Worm (Caenorhabditis elegans) whole organism, L4 larva: Measurements from ENCODE around the gene sulp-7.

Experiments used
- F37D6.2 ChIP-seq: sonication (generic microtip); optimal IDR thresholded peaks from 2 replicates; lab custom pipeline; 2016; ENCODE audit warnings: mild to moderate bottlenecking, missing genetic modification characterization, missing compliant biosample characterization
- T26A8.4 ChIP-seq: fragments of 200-800 bp; sonication (Bioruptor generic); IDR thresholded peaks from 2 replicates; pipeline ENCODE4 v1.3.6; 2022; ENCODE audit warnings: missing genetic modification characterization, missing compliant biosample characterization
- ZK337.2 ChIP-seq: fragments of 200-800 bp; sonication (Bioruptor generic); IDR thresholded peaks from 2 replicates; pipeline ENCODE4 v1.3.6; 2022; ENCODE audit warnings: missing genetic modification reagents, missing genetic modification characterization, missing compliant biosample characterization
- aha-1 ChIP-seq: fragments of 150-350 bp; peaks from one replicate; lab custom pipeline; 2014; ENCODE audit warnings: missing biosample characterization, missing genetic modification characterization
- arid-1 ChIP-seq: fragments of 200-800 bp; sonication (Bioruptor generic); conservative IDR thresholded peaks from 2 replicates; pipeline ENCODE4 v1.3.6; 2022; ENCODE audit warnings: missing genetic modification reagents, missing genetic modification characterization, missing compliant biosample characterization
- ceh-32 ChIP-seq: sonication (generic microtip); optimal IDR thresholded peaks from 2 replicates; lab custom pipeline; 2016; ENCODE audit warnings: mild to moderate bottlenecking, missing genetic modification characterization, missing compliant biosample characterization; ENCODE audit not compliant: poor library complexity
- ceh-62 ChIP-seq: sonication (generic microtip); optimal IDR thresholded peaks from 2 replicates; lab custom pipeline; 2017; ENCODE audit warnings: missing biosample characterization, missing genetic modification characterization
- ctbp-1 ChIP-seq: fragments of 200-800 bp; sonication (Bioruptor generic); IDR thresholded peaks from 2 replicates; pipeline ENCODE4 v1.3.6; 2022; ENCODE audit warnings: missing genetic modification reagents, missing genetic modification characterization, missing compliant biosample characterization
- daf-16 ChIP-seq, 3 experiments: sonication (generic microtip); optimal IDR thresholded peaks; 2 replicates each; lab custom pipeline; 2016 to 2017; ENCODE audit warnings: missing genetic modification characterization in 3 of 3, missing genetic modification reagents in 3 of 3, mild to moderate bottlenecking in 2 of 3, missing compliant biosample characterization in 2 of 3, missing biosample characterization in 1 of 3, moderate library complexity in 1 of 3
- daf-19 ChIP-seq: fragments of 200-800 bp; sonication (Bioruptor generic); conservative IDR thresholded peaks from 2 replicates; pipeline ENCODE4 v1.3.6; 2022; ENCODE audit warnings: missing genetic modification characterization, missing compliant biosample characterization
- dve-1 ChIP-seq: sonication (generic microtip); optimal IDR thresholded peaks from 2 replicates; lab custom pipeline; 2017; ENCODE audit warnings: antibody characterized with exemption, mild to moderate bottlenecking, missing genetic modification characterization, missing compliant biosample characterization; ENCODE audit not compliant: insufficient read depth
- hmg-1.1 ChIP-seq: fragments of 200-800 bp; sonication (Bioruptor generic); IDR thresholded peaks from 2 replicates; pipeline ENCODE4 v1.3.6; 2022; ENCODE audit warnings: missing genetic modification reagents, missing genetic modification characterization, missing compliant biosample characterization
- lin-29 ChIP-seq: fragments of 200-800 bp; sonication (Bioruptor generic); IDR thresholded peaks from 2 replicates; pipeline ENCODE4 v1.3.6; 2022; ENCODE audit warnings: missing genetic modification reagents, missing genetic modification characterization, missing compliant biosample characterization
- lin-38 ChIP-seq: fragments of 200-800 bp; sonication (Bioruptor generic); IDR thresholded peaks from 2 replicates; pipeline ENCODE4 v1.3.6; 2022; ENCODE audit warnings: missing genetic modification reagents, missing genetic modification characterization, missing compliant biosample characterization
- nhr-237 ChIP-seq: sonication (generic microtip); optimal IDR thresholded peaks from 2 replicates; lab custom pipeline; 2017; ENCODE audit warnings: missing biosample characterization, missing genetic modification characterization
- nhr-41 ChIP-seq: fragments of 200-800 bp; sonication (Bioruptor generic); IDR thresholded peaks from 2 replicates; pipeline ENCODE4 v1.3.6; 2022; ENCODE audit warnings: missing genetic modification reagents, missing genetic modification characterization, missing compliant biosample characterization
- nhr-6 ChIP-seq: fragments of 150-350 bp; optimal IDR thresholded peaks from 2 replicates; lab custom pipeline; 2014; ENCODE audit warnings: missing biosample characterization, missing genetic modification characterization
- nhr-76 ChIP-seq: fragments of 150-350 bp; optimal IDR thresholded peaks from 2 replicates; lab custom pipeline; 2014; ENCODE audit warnings: missing biosample characterization, missing genetic modification characterization
- nhr-77 ChIP-seq: fragments of 150-350 bp; optimal IDR thresholded peaks from 2 replicates; lab custom pipeline; 2014; ENCODE audit warnings: missing biosample characterization, missing genetic modification characterization
- php-3 ChIP-seq: fragments of 200-800 bp; sonication (Bioruptor generic); IDR thresholded peaks from 2 replicates; pipeline ENCODE4 v1.3.6; 2022; ENCODE audit warnings: missing genetic modification reagents, missing genetic modification characterization, missing compliant biosample characterization
- rbr-2 ChIP-seq: sonication (generic microtip); optimal IDR thresholded peaks from 2 replicates; lab custom pipeline; 2016; ENCODE audit warnings: missing genotype, missing genetic modification characterization, missing compliant biosample characterization
- snpc-4 ChIP-seq: fragments of 150-350 bp; optimal IDR thresholded peaks from 2 replicates; lab custom pipeline; 2014; ENCODE audit warnings: missing biosample characterization, missing genetic modification characterization
- spr-3 ChIP-seq: fragments of 200-800 bp; sonication (Bioruptor generic); optimal IDR thresholded peaks from 2 replicates; lab custom pipeline; 2018; ENCODE audit warnings: mild to moderate bottlenecking, missing genetic modification characterization, missing compliant biosample characterization
- tra-1 ChIP-seq: fragments of 200-800 bp; sonication (Bioruptor generic); IDR thresholded peaks from 2 replicates; pipeline ENCODE4 v1.3.6; 2022; ENCODE audit warnings: missing genetic modification reagents, missing genetic modification characterization, missing compliant biosample characterization
- unc-39 ChIP-seq: sonication (generic microtip); optimal IDR thresholded peaks from 2 replicates; lab custom pipeline; 2017; ENCODE audit warnings: missing biosample characterization, missing genetic modification characterization
- unc-62 ChIP-seq, 3 experiments: fragments of 150-350 bp in 1 of 3; sonication (generic microtip); optimal IDR thresholded peaks in 2 of 3; peaks in 1 of 3; 1 replicate in 1 of 3; 2 replicates in 2 of 3; lab custom pipeline; 2014 to 2017; ENCODE audit warnings: missing biosample characterization in 3 of 3, missing genetic modification characterization in 3 of 3, missing genetic modification reagents in 3 of 3, missing genotype in 1 of 3
- zip-11 ChIP-seq: fragments of 200-800 bp; sonication (Bioruptor generic); IDR thresholded peaks from 2 replicates; pipeline ENCODE4 v1.3.6; 2022; ENCODE audit warnings: missing genetic modification characterization, missing compliant biosample characterization
- ztf-7 ChIP-seq: fragments of 150-350 bp; optimal IDR thresholded peaks from 2 replicates; lab custom pipeline; 2014; ENCODE audit warnings: missing biosample characterization, missing genetic modification characterization

sulp-7 gene

ce11 chrX:11068334-11068733 lies 12.1 kb upstream of the sulp-7 start, which contains the start of gene apt-9 (continued):
- TF ChIP-seq lin-29 (GFP tag; lab: Robert Waterston, UW), result no peak
- TF ChIP-seq dve-1 (tag; lab: Kevin White, UChicago), result no peak
- TF ChIP-seq ceh-32 (tag; lab: Kevin White, UChicago), result no peak
- TF ChIP-seq snpc-4 (tag; lab: Kevin White, UChicago), result no peak
- no peak for TF ChIP-seq ceh-62 (tag; lab: Kevin White, UChicago)
- TF ChIP-seq spr-3 (GFP tag; lab: Kevin White, UChicago), result no peak
- TF ChIP-seq nhr-6, result no peak
- TF ChIP-seq tra-1 (GFP tag; lab: Robert Waterston, UW), result no peak
- TF ChIP-seq ctbp-1 (GFP tag; lab: Robert Waterston, UW), result peak; percentile 51; the same call in 1 of the 2 replicates
- no peak for TF ChIP-seq ztf-7 (tag; lab: Kevin White, UChicago)
- no peak for TF ChIP-seq nhr-41 (GFP tag; lab: Robert Waterston, UW)
- peak; percentile 54 for TF ChIP-seq rbr-2
- TF ChIP-seq T26A8.4 (GFP tag; lab: Robert Waterston, UW), result no peak

ce11 chrX:11072701-11073100 lies 7.8 kb upstream of the sulp-7 start:
- TF ChIP-seq daf-16 (GFP tag; optimal IDR thresholded peaks at IDR 0.05; lab: Kevin White, UChicago) (no peak), daf-16 (tag; optimal IDR thresholded peaks at IDR 0.05; lab: Kevin White, UChicago) (peak; percentile 41), hmg-1.1 (GFP tag; lab: Robert Waterston, UW) (peak; percentile 32; the same call in 1 of the 2 replicates), ceh-32 (tag; lab: Kevin White, UChicago) (no peak)
- TF ChIP-seq, all 104 proteins: peak for 2

ce11 chrX:11073358-11073757 lies 7.1 kb upstream of the sulp-7 start, which contains the start of gene W04G3.5:
Gene W04G3.5 (plus strand): TSS chrX:11073658.
- TF ChIP-seq ceh-32 (tag; lab: Kevin White, UChicago) (no peak), aha-1 (peak; percentile 16), unc-39 (tag; lab: Kevin White, UChicago) (no peak)

ce11 chrX:11076491-11076890 lies 4.0 kb upstream of the sulp-7 start, which contains the start of gene W04G3.12:
Gene W04G3.12 (minus strand): TSS chrX:11076801.
- TF ChIP-seq tra-1 (GFP tag; lab: Robert Waterston, UW) (no peak), unc-62 (GFP tag; optimal IDR thresholded peaks at IDR 0.05 in 1 of 2; lab: Kevin White, UChicago) (peak in 1 of 2 experiments; percentile 94), unc-62 (tag; optimal IDR thresholded peaks at IDR 0.05; lab: Kevin White, UChicago) (no peak), nhr-77 (tag; lab: Kevin White, UChicago) (no peak)

- TF ChIP-seq arid-1 (GFP tag; lab: Robert Waterston, UW), result no peak
- TF ChIP-seq aha-1, result peak; percentile 34
- TF ChIP-seq F37D6.2 (tag; lab: Kevin White, UChicago), result no peak
- TF ChIP-seq, all 104 proteins: peak for 1
These were observed 2.3 kb upstream of the sulp-7 start, which contains the start of gene W04G3.10 for ce11 chrX:11078150-11078549. Gene W04G3.10 (minus strand): TSS chrX:11078250.

- TF ChIP-seq nhr-76, result no peak
- no peak for TF ChIP-seq php-3 (GFP tag; lab: Robert Waterston, UW)
- no peak for TF ChIP-seq F37D6.2 (tag; lab: Kevin White, UChicago)
- no peak for TF ChIP-seq arid-1 (GFP tag; lab: Robert Waterston, UW)
- TF ChIP-seq ZK337.2 (GFP tag; lab: Robert Waterston, UW), result no peak
- TF ChIP-seq daf-19 (GFP tag; lab: Robert Waterston, UW), result no peak
- no peak for TF ChIP-seq lin-38 (GFP tag; lab: Robert Waterston, UW)
- no peak for TF ChIP-seq zip-11 (GFP tag; lab: Robert Waterston, UW)
- no peak for TF ChIP-seq nhr-237 (tag; lab: Kevin White, UChicago)
- no peak for TF ChIP-seq unc-62 (GFP tag; optimal IDR thresholded peaks at IDR 0.05 in 1 of 2; lab: Kevin White, UChicago)
- TF ChIP-seq unc-62 (tag; optimal IDR thresholded peaks at IDR 0.05; lab: Kevin White, UChicago), result no peak
- TF ChIP-seq tra-1 (GFP tag; lab: Robert Waterston, UW), result no peak
These were observed 811 bp upstream of the sulp-7 start, which contains the start of gene W04G3.13 for ce11 chrX:11079667-11080066. Gene W04G3.13 (minus strand): TSS chrX:11079767.
